Fruit fly (Drosophila melanogaster) whole organism, embryonic: ENCODE data around the gene lectin-33A.

Experiments used
- CG10462 ChIP-seq: fragments of 200-800 bp; sonication (Bioruptor generic); optimal IDR thresholded peaks from 2 replicates; lab custom pipeline; 2016; ENCODE audit warnings: missing biosample characterization, missing genetic modification characterization
- CG11398 ChIP-seq: fragments of 200-800 bp; sonication (Bioruptor generic); optimal IDR thresholded peaks from 2 replicates; lab custom pipeline; 2016; ENCODE audit warnings: missing biosample characterization, missing genetic modification characterization
- CG13624 ChIP-seq: fragments of 200-800 bp; sonication (Bioruptor generic); optimal IDR thresholded peaks from 2 replicates; lab custom pipeline; 2016; ENCODE audit warnings: missing biosample characterization, missing genetic modification characterization
- CG13775 ChIP-seq: fragments of 200-800 bp; sonication (Bioruptor generic); optimal IDR thresholded peaks from 3 replicates; lab custom pipeline; 2017; ENCODE audit warnings: missing biosample characterization, mild to moderate bottlenecking, missing genetic modification characterization
- CG14965 ChIP-seq: fragments of 200-800 bp; sonication (Bioruptor generic); optimal IDR thresholded peaks from 2 replicates; lab custom pipeline; 2016; ENCODE audit warnings: missing biosample characterization, missing genetic modification characterization, borderline replicate concordance
- CG15696 ChIP-seq: fragments of 200-800 bp; sonication (Bioruptor generic); optimal IDR thresholded peaks from 2 replicates; lab custom pipeline; 2019; ENCODE audit warnings: missing biosample characterization, mild to moderate bottlenecking, missing genetic modification characterization, moderate library complexity
- CG16779 ChIP-seq: fragments of 200-800 bp; sonication (Bioruptor generic); IDR thresholded peaks from 2 replicates; pipeline ENCODE4 v1.3.6; 2022; ENCODE audit warnings: missing biosample characterization, missing genetic modification characterization
- CG17359 ChIP-seq: fragments of 200-800 bp; sonication (Bioruptor generic); optimal IDR thresholded peaks from 3 replicates; lab custom pipeline; 2018; ENCODE audit warnings: missing biosample characterization, mild to moderate bottlenecking, missing genetic modification characterization, moderate library complexity
- CG17385 ChIP-seq: fragments of 200-800 bp; sonication (Bioruptor generic); optimal IDR thresholded peaks from 3 replicates; lab custom pipeline; 2018; ENCODE audit warnings: missing biosample characterization, mild to moderate bottlenecking, missing genetic modification characterization
- CG1792 ChIP-seq: fragments of 200-800 bp; sonication (Bioruptor generic); optimal IDR thresholded peaks from 2 replicates; lab custom pipeline; 2016; ENCODE audit warnings: missing biosample characterization, missing genetic modification characterization
- CG2712 ChIP-seq: fragments of 200-800 bp; optimal IDR thresholded peaks from 3 replicates; lab custom pipeline; 2019; ENCODE audit warnings: missing biosample characterization, mild to moderate bottlenecking, missing genetic modification characterization, moderate library complexity
- CG30020 ChIP-seq: fragments of 200-800 bp; optimal IDR thresholded peaks from 2 replicates; lab custom pipeline; 2019; ENCODE audit warnings: missing biosample characterization, mild to moderate bottlenecking, missing genetic modification characterization, moderate library complexity
- CG33213 ChIP-seq: fragments of 200-800 bp; sonication (Bioruptor generic); optimal IDR thresholded peaks from 3 replicates; lab custom pipeline; 2016; ENCODE audit warnings: missing biosample characterization, missing genetic modification characterization
- CG5953 ChIP-seq: fragments of 200-800 bp; sonication (Bioruptor generic); IDR thresholded peaks from 2 replicates; pipeline ENCODE4 v1.3.6; 2022; ENCODE audit warnings: missing biosample characterization, missing genetic modification characterization
- CG6854 ChIP-seq: fragments of 200-800 bp; sonication (Bioruptor generic); optimal IDR thresholded peaks from 3 replicates; lab custom pipeline; 2017; ENCODE audit warnings: missing biosample characterization, mild to moderate bottlenecking, missing genetic modification characterization
- CG7839 ChIP-seq: fragments of 200-800 bp; sonication (Bioruptor generic); optimal IDR thresholded peaks from 3 replicates; lab custom pipeline; 2018; ENCODE audit warnings: missing biosample characterization, mild to moderate bottlenecking, missing genetic modification characterization, moderate library complexity
- CG8388 ChIP-seq: fragments of 200-800 bp; sonication (Bioruptor generic); optimal IDR thresholded peaks from 2 replicates; lab custom pipeline; 2019; ENCODE audit warnings: missing biosample characterization, mild to moderate bottlenecking, missing genetic modification characterization, moderate library complexity
- CG8478 ChIP-seq: fragments of >200 bp; optimal IDR thresholded peaks from 2 replicates; lab custom pipeline; 2018
- D19A ChIP-seq: fragments of 200-800 bp; optimal IDR thresholded peaks from 3 replicates; lab custom pipeline; 2019; ENCODE audit warnings: missing biosample characterization, mild to moderate bottlenecking, missing genetic modification characterization, moderate library complexity
- Dp ChIP-seq: fragments of 200-800 bp; sonication (Bioruptor generic); optimal IDR thresholded peaks from 2 replicates; lab custom pipeline; 2018; ENCODE audit warnings: missing biosample characterization, mild to moderate bottlenecking, missing genetic modification characterization, moderate library complexity
- E2f1 ChIP-seq: fragments of 200-800 bp; sonication (Bioruptor generic); IDR thresholded peaks from 2 replicates; pipeline ENCODE4 v1.3.6; 2022; ENCODE audit warnings: missing biosample characterization, missing genetic modification characterization
- Gug ChIP-seq: fragments of 200-800 bp; sonication (Bioruptor generic); IDR thresholded peaks from 4 replicates; pipeline ENCODE4 v1.3.6; 2022; ENCODE audit warnings: missing biosample characterization, missing genetic modification characterization
- Hsf ChIP-seq: fragments of 200-800 bp; sonication (Bioruptor generic); optimal IDR thresholded peaks from 3 replicates; lab custom pipeline; 2016; ENCODE audit warnings: missing biosample characterization, missing genetic modification characterization
- MBD-R2 ChIP-seq: fragments of 200-800 bp; sonication (Bioruptor generic); IDR thresholded peaks from 2 replicates; pipeline ENCODE4 v1.3.6; 2022; ENCODE audit warnings: missing biosample characterization, missing genetic modification characterization
- Optix ChIP-seq: fragments of 200-800 bp; sonication (Bioruptor generic); IDR thresholded peaks from 3 replicates; pipeline ENCODE4 v1.3.6; 2022; ENCODE audit warnings: missing biosample characterization, missing genetic modification characterization
- Pdp1 ChIP-seq, 2 experiments: fragments of 200-800 bp; sonication (Bioruptor generic); optimal IDR thresholded peaks; 3 replicates each; lab custom pipeline; 2016; ENCODE audit warnings: missing biosample characterization in 2 of 2, missing genetic modification characterization in 2 of 2, mild to moderate bottlenecking in 1 of 2, moderate library complexity in 1 of 2
- Stat92E ChIP-seq, 3 experiments: fragments of >200 bp in 2 of 3; fragments of 200-800 bp in 1 of 3; sonication (Bioruptor generic) in 1 of 3; optimal IDR thresholded peaks; 2 replicates each; lab custom pipeline; 2017 to 2019; ENCODE audit warnings: missing biosample characterization in 3 of 3, missing genetic modification characterization in 3 of 3, mild to moderate bottlenecking in 1 of 3, moderate library complexity in 1 of 3
- TFAM ChIP-seq: fragments of 200-800 bp; sonication (Bioruptor generic); optimal IDR thresholded peaks from 2 replicates; lab custom pipeline; 2017; ENCODE audit warnings: missing biosample characterization, missing genetic modification characterization, inconsistent platforms
- ash1 ChIP-seq: fragments of 200-800 bp; sonication (Bioruptor generic); optimal IDR thresholded peaks from 2 replicates; lab custom pipeline; 2018; ENCODE audit warnings: missing biosample characterization, mild to moderate bottlenecking, missing genetic modification characterization
- chn ChIP-seq: fragments of 200-800 bp; sonication (Bioruptor generic); optimal IDR thresholded peaks from 2 replicates; lab custom pipeline; 2016; ENCODE audit warnings: missing biosample characterization, missing genetic modification characterization
- crol ChIP-seq: fragments of 200-800 bp; sonication (Bioruptor generic); IDR thresholded peaks from 2 replicates; pipeline ENCODE4 v1.3.6; 2022; ENCODE audit warnings: missing biosample characterization, missing genetic modification characterization
- crp ChIP-seq, 2 experiments: fragments of 200-800 bp; sonication (Bioruptor generic); optimal IDR thresholded peaks; 2 replicates in 1 of 2; 3 replicates in 1 of 2; lab custom pipeline; 2017; ENCODE audit warnings: missing biosample characterization in 2 of 2, missing genetic modification characterization in 2 of 2, mild to moderate bottlenecking in 1 of 2, moderate library complexity in 1 of 2
- dmrt99B ChIP-seq: fragments of 200-800 bp; sonication (Bioruptor generic); optimal IDR thresholded peaks from 2 replicates; lab custom pipeline; 2018; ENCODE audit warnings: missing biosample characterization, mild to moderate bottlenecking, missing genetic modification characterization, moderate library complexity
- esg ChIP-seq: fragments of 200-800 bp; sonication (Bioruptor generic); conservative IDR thresholded peaks from 2 replicates; pipeline ENCODE4 v1.3.6; 2022; ENCODE audit warnings: missing biosample characterization, missing genetic modification characterization
- gcm2 ChIP-seq: fragments of 200-800 bp; sonication (Bioruptor generic); optimal IDR thresholded peaks from 2 replicates; lab custom pipeline; 2016; ENCODE audit warnings: missing biosample characterization, missing genetic modification characterization
- grau ChIP-seq: fragments of 200-800 bp; optimal IDR thresholded peaks from 3 replicates; lab custom pipeline; 2019; ENCODE audit warnings: missing biosample characterization, mild to moderate bottlenecking, missing genetic modification characterization, moderate library complexity
- lilli ChIP-seq: fragments of 200-800 bp; sonication (Bioruptor generic); optimal IDR thresholded peaks from 3 replicates; lab custom pipeline; 2016; ENCODE audit warnings: missing biosample characterization, missing genetic modification characterization
- lov ChIP-seq, 2 experiments: fragments of 200-800 bp in 1 of 2; fragments of >200 bp in 1 of 2; sonication (Bioruptor generic) in 1 of 2; IDR thresholded peaks in 1 of 2; optimal IDR thresholded peaks in 1 of 2; 2 replicates in 1 of 2; 3 replicates in 1 of 2; pipeline versions ENCODE4 v1.3.6 to Lab custom; 2017 to 2022; ENCODE audit warnings: missing biosample characterization in 1 of 2, missing genetic modification characterization in 1 of 2
- nmo ChIP-seq: fragments of 200-800 bp; sonication (Bioruptor generic); optimal IDR thresholded peaks from 2 replicates; lab custom pipeline; 2018; ENCODE audit warnings: missing biosample characterization, mild to moderate bottlenecking, missing genetic modification characterization, moderate library complexity
- odd ChIP-seq: fragments of 200-800 bp; sonication (Bioruptor generic); optimal IDR thresholded peaks from 2 replicates; lab custom pipeline; 2017; ENCODE audit warnings: missing biosample characterization, mild to moderate bottlenecking, missing genetic modification characterization
- pzg ChIP-seq: fragments of 200-800 bp; sonication (Bioruptor generic); optimal IDR thresholded peaks from 3 replicates; lab custom pipeline; 2018; ENCODE audit warnings: missing biosample characterization, mild to moderate bottlenecking, missing genetic modification characterization, moderate library complexity
- rib ChIP-seq: fragments of 200-800 bp; sonication (Bioruptor generic); IDR thresholded peaks from 2 replicates; pipeline ENCODE4 v1.3.6; 2022; ENCODE audit warnings: missing biosample characterization, missing genetic modification characterization
- seq ChIP-seq: fragments of 200-800 bp; sonication (Bioruptor generic); IDR thresholded peaks from 2 replicates; pipeline ENCODE4 v1.3.6; 2022; ENCODE audit warnings: missing biosample characterization, missing genetic modification characterization
- slbo ChIP-seq: fragments of 200-800 bp; sonication (Bioruptor generic); IDR thresholded peaks from 2 replicates; pipeline ENCODE4 v1.3.6; 2022; ENCODE audit warnings: missing biosample characterization, missing genetic modification characterization
- tio ChIP-seq: fragments of 200-800 bp; sonication (Bioruptor generic); optimal IDR thresholded peaks from 2 replicates; lab custom pipeline; 2017; ENCODE audit warnings: missing biosample characterization, missing genetic modification characterization, inconsistent platforms
- unc-4 ChIP-seq: fragments of 200-800 bp; sonication (Bioruptor generic); IDR thresholded peaks from 2 replicates; pipeline ENCODE4 v1.3.6; 2022; ENCODE audit warnings: missing biosample characterization, missing genetic modification characterization; ENCODE audit not compliant: partially characterized antibody
- unpg ChIP-seq: fragments of 200-800 bp; sonication (Bioruptor generic); optimal IDR thresholded peaks from 3 replicates; lab custom pipeline; 2018; ENCODE audit warnings: missing biosample characterization, mild to moderate bottlenecking, missing genetic modification characterization, moderate library complexity
- vvl ChIP-seq: fragments of 200-800 bp; sonication (Bioruptor generic); IDR thresholded peaks from 2 replicates; pipeline ENCODE4 v1.3.6; 2022; ENCODE audit warnings: missing biosample characterization, missing genetic modification characterization
- zen2 ChIP-seq: fragments of 200-800 bp; sonication (Bioruptor generic); IDR thresholded peaks from 3 replicates; pipeline ENCODE4 v1.3.6; 2022; ENCODE audit warnings: missing biosample characterization, missing genetic modification characterization; ENCODE audit not compliant: partially characterized antibody

Gene lectin-33A

dm6 chr2L:10967257-10968008 lies 34.4 kb upstream of the lectin-33A start (continued):
- TF ChIP-seq TFAM (GFP tag; lab: Kevin White, UChicago) (no peak), rib (peak; percentile 37; the same call in 1 of the 2 replicates), Gug (GFP tag; lab: Robert Waterston, UW) (no peak), vvl (peak; percentile 54; the same call in 1 of the 2 replicates), unc-4 (0 out of 2 replicates have a peak, but pooled peaks have one; percentile 10), CG17359 (tag; lab: Kevin White, UChicago) (peak; percentile 17), dmrt99B (no peak), CG30020 (no peak), E2f1 (GFP tag; lab: Robert Waterston, UW) (no peak), CG14965 (no peak), tio (no peak), CG7839 (tag; lab: Kevin White, UChicago) (no peak), CG6854 (GFP tag; lab: Kevin White, UChicago) (no peak), ash1 (GFP tag; lab: Kevin White, UChicago) (peak; percentile 10), CG15696 (tag; lab: Kevin White, UChicago) (no peak), gcm2 (GFP tag; lab: Kevin White, UChicago) (no peak), pzg (GFP tag; lab: Kevin White, UChicago) (peak; percentile 1), Stat92E (GFP tag; optimal IDR thresholded peaks at IDR 0.05; lab: Kevin White, UChicago) (no peak), crp (GFP tag; optimal IDR thresholded peaks at IDR 0.05; lab: Kevin White, UChicago) (peak in 1 of 2 experiments; percentile 16), lilli (GFP tag; lab: Kevin White, UChicago) (peak; percentile 23), CG17385 (GFP tag; lab: Kevin White, UChicago) (peak; percentile 8), CG2712 (tag; lab: Kevin White, UChicago) (peak; percentile 25), Pdp1 (GFP tag; optimal IDR thresholded peaks at IDR 0.05; lab: Kevin White, UChicago) (no peak), CG13624 (GFP tag; lab: Kevin White, UChicago) (no peak), CG1792 (no peak), odd (GFP tag; lab: Kevin White, UChicago) (no peak), Dp (GFP tag; lab: Kevin White, UChicago) (no peak), zen2 (GFP tag; lab: Robert Waterston, UW) (no peak), esg (GFP tag; lab: Robert Waterston, UW) (no peak), grau (peak; percentile 2), MBD-R2 (GFP tag; lab: Robert Waterston, UW) (no peak), crol (GFP tag; lab: Robert Waterston, UW) (peak; percentile 97), nmo (GFP tag; lab: Kevin White, UChicago) (no peak), CG33213 (GFP tag; lab: Kevin White, UChicago) (peak; percentile 1), CG5953 (GFP tag; lab: Robert Waterston, UW) (0 out of 2 replicates have a peak, but pooled peaks have one; percentile 11), CG13775 (GFP tag; lab: Kevin White, UChicago) (no peak), Optix (no peak; the same call in 2 of the 3 replicates), CG8478 (lab: Kevin White, UChicago) (no peak), CG16779 (no peak), D19A (no peak), chn (GFP tag; lab: Kevin White, UChicago) (peak; percentile 29), CG10462 (no peak), slbo (GFP tag; lab: Robert Waterston, UW) (no peak), CG8388 (GFP tag; lab: Kevin White, UChicago) (no peak), CG11398 (GFP tag; lab: Kevin White, UChicago) (no peak), unpg (GFP tag; lab: Kevin White, UChicago) (no peak), Hsf (GFP tag; lab: Kevin White, UChicago) (no peak), seq (GFP tag; lab: Robert Waterston, UW) (no peak), lov (optimal IDR thresholded peaks at IDR 0.05; lab: Kevin White, UChicago) (no peak), lov (GFP tag; IDR thresholded peaks at IDR 0.05; lab: Robert Waterston, UW) (no peak)
